Worm (Caenorhabditis elegans): ENCODE measurements around the gene T07F12.2.

DNA sequence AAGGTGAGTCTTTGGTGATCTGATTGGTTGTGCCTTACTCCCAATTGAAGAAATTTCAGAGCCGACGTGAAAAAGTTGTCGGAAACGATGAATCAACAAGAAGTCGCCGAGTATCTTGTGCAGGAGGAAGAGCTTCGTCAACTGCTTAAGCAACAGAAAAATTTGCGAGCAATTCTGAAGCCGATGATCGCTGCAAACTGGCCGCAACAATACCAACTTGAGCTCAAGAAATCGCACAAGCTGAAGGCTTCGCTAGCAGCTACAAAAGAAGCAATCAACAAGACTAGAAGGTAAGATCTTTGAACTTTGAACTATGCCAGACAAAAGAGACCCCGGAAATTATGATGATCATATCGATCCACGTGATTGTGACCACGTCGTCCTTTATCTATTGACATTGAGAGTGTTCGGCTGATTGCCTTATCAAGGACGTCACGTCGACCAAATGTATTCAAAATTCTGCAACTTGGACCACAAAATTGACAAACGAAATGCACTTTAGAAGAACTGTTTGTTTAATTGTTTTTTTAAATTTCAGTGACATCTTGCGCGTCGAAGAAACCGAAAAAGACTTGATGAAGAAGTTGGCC, 21.3 kb downstream of the T07F12.2 start:
- TF ChIP-seq flt-1 (GFP tag; IDR thresholded peaks at IDR 0.05) (no peak), ztf-29 (GFP tag; IDR thresholded peaks at IDR 0.05) (no peak), cog-1 (tag; optimal IDR thresholded peaks at IDR 0.05) (no peak), T22C8.4 (GFP tag; IDR thresholded peaks at IDR 0.05) (no peak), klf-2 (GFP tag; conservative IDR thresholded peaks at IDR 0.05) (no peak), med-1 (GFP tag; optimal IDR thresholded peaks at IDR 0.05; ENCODE audit: insufficient read depth) (no peak)
